Worm (Caenorhabditis elegans): ENCODE measurements around the gene T04A8.8.
"Not testable (repeated sequence)": the region's sequence is repeated elsewhere in the genome, so short reads cannot be mapped to it uniquely, and the experiment has no call there.

T04A8.8 gene

DNA sequence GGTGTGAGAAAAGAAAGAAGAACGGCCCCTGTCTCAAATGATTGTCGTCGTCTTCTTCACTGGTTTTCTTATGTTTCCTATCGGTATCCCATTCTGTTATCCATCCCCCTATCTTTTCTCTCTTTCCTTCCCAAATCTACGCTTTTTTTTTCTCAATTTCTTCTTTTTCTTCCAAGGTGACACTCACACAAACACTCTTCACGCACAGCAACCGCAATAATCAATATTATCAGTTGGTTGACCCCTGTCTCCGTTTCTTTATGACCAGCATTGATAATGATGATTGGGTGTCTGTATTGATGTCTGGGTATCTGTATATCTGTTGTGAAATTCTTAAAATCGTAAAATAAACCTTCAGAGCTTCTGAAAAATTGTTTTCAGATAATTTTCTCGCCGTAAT, 47.0 kb downstream of the T04A8.8 start:
- peak; percentile 68 for TF ChIP-seq hlh-11 (tag; optimal IDR thresholded peaks at IDR 0.05)
- no peak for TF ChIP-seq Y5F2A.4 (GFP tag; optimal IDR thresholded peaks at IDR 0.05)
- peak; percentile 33 for TF ChIP-seq nhr-28 (tag; optimal IDR thresholded peaks at IDR 0.05)
- peak; percentile 25 for TF ChIP-seq pqm-1 (tag; optimal IDR thresholded peaks at IDR 0.05)
- no peak for TF ChIP-seq Y105C5A.15 (GFP tag; IDR thresholded peaks at IDR 0.05)
- TF ChIP-seq T26A8.4 (GFP tag; IDR thresholded peaks at IDR 0.05) = no peak
- peak; percentile 26 for TF ChIP-seq mxl-3 (GFP tag; optimal IDR thresholded peaks at IDR 0.05)
- no peak for TF ChIP-seq zip-11 (GFP tag; IDR thresholded peaks at IDR 0.05)
- TF ChIP-seq T20F7.1 (GFP tag; optimal IDR thresholded peaks at IDR 0.05) = no peak
- TF ChIP-seq lin-13 (GFP tag; optimal IDR thresholded peaks at IDR 0.05) = no peak
- TF ChIP-seq fkh-10 (GFP tag; optimal IDR thresholded peaks at IDR 0.05) = no peak
- no peak for TF ChIP-seq R02D3.7 (tag; optimal IDR thresholded peaks at IDR 0.05)
- TF ChIP-seq ztf-11 (tag; optimal IDR thresholded peaks at IDR 0.05) = no peak
- no peak for TF ChIP-seq dve-1 (tag; optimal IDR thresholded peaks at IDR 0.05; ENCODE audit: insufficient read depth)
- no peak for TF ChIP-seq ztf-7 (tag; optimal IDR thresholded peaks at IDR 0.05)
- peak; percentile 29 for TF ChIP-seq nhr-11 (tag; optimal IDR thresholded peaks at IDR 0.05)
- TF ChIP-seq daf-12 (tag; optimal IDR thresholded peaks at IDR 0.05) = no peak
- no peak for TF ChIP-seq ceh-44 (GFP tag; IDR thresholded peaks at IDR 0.05)
- TF ChIP-seq mdt-29 (GFP tag; IDR thresholded peaks at IDR 0.05) = no peak
- peak in 1 of 2 experiments; percentile 7 for TF ChIP-seq unc-62 (GFP tag; optimal IDR thresholded peaks at IDR 0.05 in 1 of 2)
- no peak for TF ChIP-seq unc-62 (tag; optimal IDR thresholded peaks at IDR 0.05)
- TF ChIP-seq hlh-30 (tag; optimal IDR thresholded peaks at IDR 0.05; ENCODE audit: insufficient read depth) = peak; percentile 2

DNA sequence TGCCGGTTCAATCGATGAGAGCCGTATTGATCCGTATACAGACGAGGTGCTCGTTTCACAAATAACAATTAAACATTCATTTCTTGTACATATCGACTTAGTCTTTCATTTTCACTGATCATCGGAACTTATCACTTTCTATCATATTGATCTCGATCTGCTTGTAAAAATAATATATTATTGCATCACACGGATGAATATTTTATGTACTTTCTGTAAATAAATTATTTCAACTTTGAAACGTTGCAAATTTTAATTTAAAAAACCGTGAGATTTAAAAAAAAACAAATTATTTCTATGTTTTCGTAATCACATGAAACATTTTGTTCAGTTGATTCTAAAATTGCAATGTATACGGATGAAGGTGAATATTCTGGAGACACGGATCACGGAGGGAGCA, 48.8 kb downstream of the T04A8.8 start, which contains the start of gene twk-6:
Gene twk-6, plus strand, starts transcription at position 301 of the 400 bp plus-strand sequence.
- TF ChIP-seq pqm-1, F37D6.2, nhr-102 (tag; optimal IDR thresholded peaks at IDR 0.05): not testable (repeated sequence)
